Worm (Caenorhabditis elegans): ENCODE data around the gene set-4.
A peak's percentile ranks its signal among the peaks of the same experiment; 100 is the strongest.

The set-4 gene

ce11 chrII:6320655-6321388, 10.3 kb downstream of the set-4 start, which contains the start of gene efr-3:
efr-3 (minus strand) TSS chrII:6321159.
- TF ChIP-seq lsy-2 (tag; optimal IDR thresholded peaks at IDR 0.05) (peak; percentile 51), ceh-83 (GFP tag; optimal IDR thresholded peaks at IDR 0.05) (no peak)

ce11 chrII:6311888-6312287, 19.3 kb downstream of the set-4 start:
- TF ChIP-seq lsy-2 (tag; optimal IDR thresholded peaks at IDR 0.05) (no peak), elt-3 (tag; optimal IDR thresholded peaks at IDR 0.05) (no peak), M03D4.4 (tag; optimal IDR thresholded peaks at IDR 0.05) (no peak), nhr-237 (tag; optimal IDR thresholded peaks at IDR 0.05) (no peak), unc-120 (tag; optimal IDR thresholded peaks at IDR 0.05; ENCODE audit: poor library complexity, severe bottlenecking) (no peak), ceh-43 (GFP tag; optimal IDR thresholded peaks at IDR 0.05) (no peak), mep-1 (tag; optimal IDR thresholded peaks at IDR 0.05) (no peak), hlh-1 (tag; optimal IDR thresholded peaks at IDR 0.05) (no peak), lin-13 (tag; optimal IDR thresholded peaks at IDR 0.05) (no peak), mab-5 (tag; optimal IDR thresholded peaks at IDR 0.05) (no peak), lin-32 (GFP tag; optimal IDR thresholded peaks at IDR 0.05) (no peak), ham-2 (GFP tag; optimal IDR thresholded peaks at IDR 0.05) (no peak), ces-1 (GFP tag; optimal IDR thresholded peaks at IDR 0.05) (no peak), mls-2 (tag; optimal IDR thresholded peaks at IDR 0.05) (no peak)

DNA sequence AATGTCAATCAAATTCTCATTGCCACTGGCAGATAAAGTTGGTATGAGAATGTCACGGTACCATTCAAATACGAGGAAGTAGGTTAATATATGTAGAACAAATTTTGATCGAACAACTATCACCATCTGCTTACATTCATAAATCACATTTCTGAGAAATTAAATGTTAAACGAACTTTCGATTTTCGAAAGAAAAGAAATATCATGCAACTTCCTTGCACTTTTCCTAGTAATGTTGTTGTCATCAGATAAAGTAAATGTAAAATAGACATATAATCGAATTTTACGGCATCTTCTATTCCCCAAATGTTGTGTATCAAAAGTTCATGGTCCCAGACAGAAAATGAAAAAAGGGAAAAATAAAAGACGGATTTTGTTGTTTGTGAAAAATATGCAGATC, 19.7 kb downstream of the set-4 start:
- TF ChIP-seq ces-1 (GFP tag; optimal IDR thresholded peaks at IDR 0.05) (peak; percentile 14), unc-62 (GFP tag; optimal IDR thresholded peaks at IDR 0.05) (no peak), pha-4 (tag; optimal IDR thresholded peaks at IDR 0.05) (no peak)

ce11 chrII:6309198-6309597, 21.9 kb downstream of the set-4 start, which contains the start of gene glb-10:
glb-10 (minus strand) TSS chrII:6309298.
- TF ChIP-seq tbx-8 (GFP tag; optimal IDR thresholded peaks at IDR 0.05): no peak
- TF ChIP-seq lin-32 (GFP tag; optimal IDR thresholded peaks at IDR 0.05): no peak
- no peak for TF ChIP-seq M03D4.4 (tag; optimal IDR thresholded peaks at IDR 0.05)
- TF ChIP-seq ham-2 (GFP tag; optimal IDR thresholded peaks at IDR 0.05): no peak
- no peak for TF ChIP-seq elt-1 (tag; optimal IDR thresholded peaks at IDR 0.05; ENCODE audit: borderline replicate concordance, insufficient read depth)
- TF ChIP-seq unc-62 (GFP tag; optimal IDR thresholded peaks at IDR 0.05): no peak
- no peak for TF ChIP-seq lin-13 (tag; optimal IDR thresholded peaks at IDR 0.05)
- no peak for TF ChIP-seq ces-1 (GFP tag; optimal IDR thresholded peaks at IDR 0.05)
- no peak for TF ChIP-seq mls-2 (tag; optimal IDR thresholded peaks at IDR 0.05)
- TF ChIP-seq bed-3 (GFP tag; optimal IDR thresholded peaks at IDR 0.05): no peak
- TF ChIP-seq mep-1 (tag; optimal IDR thresholded peaks at IDR 0.05): no peak
- TF ChIP-seq nhr-28 (tag; optimal IDR thresholded peaks at IDR 0.05): no peak
- no peak for TF ChIP-seq flh-1 (GFP tag; optimal IDR thresholded peaks at IDR 0.05)
- no peak for TF ChIP-seq sptf-1 (tag; optimal IDR thresholded peaks at IDR 0.05)
- no peak for TF ChIP-seq cnd-1 (tag; optimal IDR thresholded peaks at IDR 0.05)
- TF ChIP-seq nhr-76 (tag; optimal IDR thresholded peaks at IDR 0.05): no peak
- TF ChIP-seq ceh-43 (GFP tag; optimal IDR thresholded peaks at IDR 0.05): no peak
- TF ChIP-seq pha-4 (tag; optimal IDR thresholded peaks at IDR 0.05): no peak
- TF ChIP-seq elt-3 (tag; optimal IDR thresholded peaks at IDR 0.05): no peak
- TF ChIP-seq sem-2 (GFP tag; optimal IDR thresholded peaks at IDR 0.05): no peak

DNA sequence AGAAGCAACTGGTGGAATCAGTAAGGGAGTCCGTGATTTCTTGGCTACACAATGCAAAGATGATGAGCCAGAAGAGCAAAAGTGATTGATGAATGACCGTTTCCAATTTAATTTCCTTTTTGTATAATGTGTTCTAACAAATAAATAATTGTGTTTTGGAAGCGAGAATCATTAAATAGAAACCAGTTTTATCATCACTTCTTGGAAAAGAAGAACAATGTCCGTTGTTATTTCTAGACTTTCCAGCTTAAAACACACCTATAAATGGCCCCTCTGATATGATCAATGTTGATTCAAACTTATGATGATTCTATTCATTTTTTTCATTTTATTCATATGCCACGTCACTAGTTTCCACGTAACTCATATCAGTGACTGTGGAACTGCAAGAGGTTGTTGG, 25.0 kb downstream of the set-4 start, which contains the start of gene C29F5.8:
C29F5.8 (plus strand) TSS at position 301 of the 400 bp plus-strand sequence.
- TF ChIP-seq blmp-1 (tag; optimal IDR thresholded peaks at IDR 0.05): no peak
- TF ChIP-seq mep-1 (tag; optimal IDR thresholded peaks at IDR 0.05): no peak
- no peak for TF ChIP-seq M03D4.4 (tag; optimal IDR thresholded peaks at IDR 0.05)
- no peak for TF ChIP-seq elt-3 (tag; optimal IDR thresholded peaks at IDR 0.05)
- TF ChIP-seq sptf-1 (tag; optimal IDR thresholded peaks at IDR 0.05): no peak
- TF ChIP-seq hlh-1 (tag; optimal IDR thresholded peaks at IDR 0.05): no peak
- no peak for TF ChIP-seq tbx-8 (GFP tag; optimal IDR thresholded peaks at IDR 0.05)
- no peak for TF ChIP-seq ces-1 (GFP tag; optimal IDR thresholded peaks at IDR 0.05)
- TF ChIP-seq nhr-76 (tag; optimal IDR thresholded peaks at IDR 0.05): no peak
- no peak for TF ChIP-seq lin-32 (GFP tag; optimal IDR thresholded peaks at IDR 0.05)
- TF ChIP-seq ceh-43 (GFP tag; optimal IDR thresholded peaks at IDR 0.05): no peak
- TF ChIP-seq ceh-39 (tag; optimal IDR thresholded peaks at IDR 0.05): no peak
- TF ChIP-seq ztf-11 (tag; optimal IDR thresholded peaks at IDR 0.05): no peak
- TF ChIP-seq nhr-28 (tag; optimal IDR thresholded peaks at IDR 0.05): no peak
- no peak for TF ChIP-seq snpc-4 (tag; optimal IDR thresholded peaks at IDR 0.05)
- TF ChIP-seq ham-2 (GFP tag; optimal IDR thresholded peaks at IDR 0.05): no peak
- TF ChIP-seq nhr-2 (tag; optimal IDR thresholded peaks at IDR 0.05): no peak
- no peak for TF ChIP-seq elt-1 (tag; optimal IDR thresholded peaks at IDR 0.05; ENCODE audit: borderline replicate concordance, insufficient read depth)
- no peak for TF ChIP-seq zip-8 (tag; optimal IDR thresholded peaks at IDR 0.05)
- no peak for TF ChIP-seq mab-5 (tag; optimal IDR thresholded peaks at IDR 0.05)
